Fruit fly (Drosophila melanogaster): Measurements from ENCODE around the gene Trs33.

Trs33 gene

dm6 chr3R:15356645-15357431 is 6.0 kb upstream of the Trs33 start, which contains the start of the genes Atg4b and Hibch (continued):
- no peak for TF ChIP-seq Smox (GFP tag; optimal IDR thresholded peaks at IDR 0.05)
- peak; percentile 85 for TF ChIP-seq CG11902 (GFP tag; optimal IDR thresholded peaks at IDR 0.05)
- TF ChIP-seq Sox14 (GFP tag; optimal IDR thresholded peaks at IDR 0.05): no peak
- TF ChIP-seq salr (GFP tag; optimal IDR thresholded peaks at IDR 0.05): peak in 1 of 2 experiments; percentile 62
- TF ChIP-seq CG10669 (GFP tag; optimal IDR thresholded peaks at IDR 0.05): peak; percentile 100
- peak; percentile 91 for TF ChIP-seq CG3032 (tag; optimal IDR thresholded peaks at IDR 0.05)
- peak; percentile 60 for TF ChIP-seq fd59A (GFP tag; optimal IDR thresholded peaks at IDR 0.05)
- no peak for TF ChIP-seq CG6808 (GFP tag; optimal IDR thresholded peaks at IDR 0.05)
- TF ChIP-seq CG11762 (GFP tag; optimal IDR thresholded peaks at IDR 0.05; ENCODE audit: insufficient read depth): peak; percentile 75
- TF ChIP-seq fd85E (GFP tag; optimal IDR thresholded peaks at IDR 0.05): no peak
- TF ChIP-seq dac (GFP tag; optimal IDR thresholded peaks at IDR 0.05): peak; percentile 72
- peak; percentile 83 for TF ChIP-seq Gug (GFP tag; IDR thresholded peaks at IDR 0.05)
- TF ChIP-seq CG1621 (tag; optimal IDR thresholded peaks at IDR 0.05): peak; percentile 54
- no peak for TF ChIP-seq CG6276 (GFP tag; optimal IDR thresholded peaks at IDR 0.05)
- peak; percentile 63; the same call in 2 of the 3 replicates for TF ChIP-seq CG8119 (GFP tag; IDR thresholded peaks at IDR 0.05)
- no peak for TF ChIP-seq CG3919 (GFP tag; optimal IDR thresholded peaks at IDR 0.05)
- TF ChIP-seq CG6163 (GFP tag; IDR thresholded peaks at IDR 0.05): peak; percentile 68; the same call in 2 of the 3 replicates
- TF ChIP-seq CG4318 (GFP tag; optimal IDR thresholded peaks at IDR 0.05): no peak
- TF ChIP-seq Ets21C (GFP tag; optimal IDR thresholded peaks at IDR 0.05): no peak
- TF ChIP-seq CG7368 (GFP tag; optimal IDR thresholded peaks at IDR 0.05): peak; percentile 67

dm6 chr3R:15356152-15356551 is 5.4 kb upstream of the Trs33 start:
- TF ChIP-seq dac (GFP tag; optimal IDR thresholded peaks at IDR 0.05) (no peak), CG8632 (GFP tag; optimal IDR thresholded peaks at IDR 0.05) (no peak), ss (GFP tag; optimal IDR thresholded peaks at IDR 0.05) (no peak), Blimp-1 (GFP tag; optimal IDR thresholded peaks at IDR 0.05) (no peak), CG31627 (GFP tag; optimal IDR thresholded peaks at IDR 0.05) (no peak), CG6276 (GFP tag; optimal IDR thresholded peaks at IDR 0.05) (no peak), CG6792 (GFP tag; optimal IDR thresholded peaks at IDR 0.05) (no peak), CG8319 (GFP tag; optimal IDR thresholded peaks at IDR 0.05) (no peak), CG1621 (tag; optimal IDR thresholded peaks at IDR 0.05) (no peak), spab (GFP tag; optimal IDR thresholded peaks at IDR 0.05) (no peak), CG10631 (GFP tag; optimal IDR thresholded peaks at IDR 0.05) (no peak), CG34406 (GFP tag; optimal IDR thresholded peaks at IDR 0.05) (no peak), fd59A (GFP tag; optimal IDR thresholded peaks at IDR 0.05) (no peak), cyc (GFP tag; optimal IDR thresholded peaks at IDR 0.05) (no peak), CG7368 (GFP tag; optimal IDR thresholded peaks at IDR 0.05) (no peak), Ets21C (GFP tag; optimal IDR thresholded peaks at IDR 0.05) (no peak), Hr4 (GFP tag; optimal IDR thresholded peaks at IDR 0.05) (no peak), CG6854 (GFP tag; optimal IDR thresholded peaks at IDR 0.05) (no peak), CG11294 (GFP tag; IDR thresholded peaks at IDR 0.05) (no peak), salr (GFP tag; optimal IDR thresholded peaks at IDR 0.05) (no peak)

dm6 chr3R:15354019-15354418 is 3.2 kb upstream of the Trs33 start:
- no peak for TF ChIP-seq Hr38 (GFP tag; optimal IDR thresholded peaks at IDR 0.05)
- TF ChIP-seq fkh (GFP tag; optimal IDR thresholded peaks at IDR 0.05): peak; percentile 93

- TF ChIP-seq Hr39 (GFP tag; optimal IDR thresholded peaks at IDR 0.05): no peak
- TF ChIP-seq CG11762 (GFP tag; optimal IDR thresholded peaks at IDR 0.05; ENCODE audit: insufficient read depth): peak; percentile 10
- peak; percentile 44 for TF ChIP-seq topi (GFP tag; optimal IDR thresholded peaks at IDR 0.05)
- TF ChIP-seq fd59A (GFP tag; optimal IDR thresholded peaks at IDR 0.05): no peak
- TF ChIP-seq net (GFP tag; optimal IDR thresholded peaks at IDR 0.05): no peak
- no peak for TF ChIP-seq CG16779 (tag; optimal IDR thresholded peaks at IDR 0.05)
- TF ChIP-seq Eip78C (GFP tag): peak; percentile 87
- peak; percentile 52 for TF ChIP-seq CG3032 (tag; optimal IDR thresholded peaks at IDR 0.05)
- peak; percentile 51 for TF ChIP-seq CG6163 (GFP tag; IDR thresholded peaks at IDR 0.05)
- no peak for TF ChIP-seq Gug (GFP tag; IDR thresholded peaks at IDR 0.05)
- no peak for TF ChIP-seq Ets21C (GFP tag; optimal IDR thresholded peaks at IDR 0.05)
- peak; percentile 44 for TF ChIP-seq Ets96B (tag; optimal IDR thresholded peaks at IDR 0.05)
- TF ChIP-seq svp (GFP tag): no peak
- no peak for TF ChIP-seq Smox (GFP tag; optimal IDR thresholded peaks at IDR 0.05)
- no peak for TF ChIP-seq CG6276 (GFP tag; optimal IDR thresholded peaks at IDR 0.05)
- TF ChIP-seq vri (GFP tag; optimal IDR thresholded peaks at IDR 0.05): no peak
- no peak for TF ChIP-seq CG4318 (GFP tag; optimal IDR thresholded peaks at IDR 0.05)
- TF ChIP-seq esn (GFP tag; optimal IDR thresholded peaks at IDR 0.05): peak; percentile 69
- peak; percentile 34 for TF ChIP-seq cyc (GFP tag; optimal IDR thresholded peaks at IDR 0.05)
Observed at dm6 chr3R:15347822-15348221, 3.0 kb downstream of the Trs33 start, which contains the start of the genes CG42726 and CG42727. CG42726 (plus strand) TSS chr3R:15348048. CG42727 (plus strand) TSS chr3R:15348048.

Measured in whole organism, prepupa.